Comparison of ENCODE assay signal across 2 worm cellular contexts in genomic region chrIV:2895986-2896660, ce11.
TF ChIP-seq lines count a peak whose summit lies in the region.
"Not testable (repeated sequence)": the region's sequence is repeated elsewhere in the genome, so short reads cannot be mapped to it uniquely, and the experiment has no call there.

No protein-coding gene starts in this region.

TF ChIP-seq in whole organism, L1 larva, 84 proteins besides CTCF, POLR2A, EP300 and RAD21 (continued from another document):
- TF ChIP-seq snu-23 (GFP tag; optimal IDR thresholded peaks at IDR 0.05; lab: Kevin White, UChicago) (peak; percentile 19), rnt-1 (tag; optimal IDR thresholded peaks at IDR 0.05; lab: Kevin White, UChicago) (peak; percentile 48), isw-1 (GFP tag; IDR thresholded peaks at IDR 0.05; lab: Robert Waterston, UW) (peak; percentile 30), efl-1 (optimal IDR thresholded peaks at IDR 0.05; lab: Kevin White, UChicago) (peak; percentile 49 to 68), efl-1 (GFP tag; optimal IDR thresholded peaks at IDR 0.05 in 1 of 2; lab: Kevin White, UChicago) (peak; percentile 69 to 94), F16B12.6 (tag; optimal IDR thresholded peaks at IDR 0.05; lab: Kevin White, UChicago) (peak; percentile 14), lsy-2 (tag; optimal IDR thresholded peaks at IDR 0.05; lab: Kevin White, UChicago) (peak; percentile 55 to 56), nhr-19 (GFP tag; conservative IDR thresholded peaks at IDR 0.05; lab: Robert Waterston, UW) (peak; percentile 77), nhr-85 (tag; lab: Kevin White, UChicago) (peak; percentile 65), xbp-1 (tag; optimal IDR thresholded peaks at IDR 0.05; lab: Kevin White, UChicago) (peak; percentile 58), lin-14 (GFP tag; optimal IDR thresholded peaks at IDR 0.05; lab: Kevin White, UChicago) (peak; percentile 40), grh-1 (GFP tag; IDR thresholded peaks at IDR 0.05; lab: Robert Waterston, UW) (peak; percentile 69)

TF ChIP-seq in whole organism, L4 larva, 104 proteins besides CTCF, POLR2A, EP300 and RAD21 (continued from another document):
- 0 out of 2 replicates have a peak, but pooled peaks have one; percentile 6 for TF ChIP-seq php-3 (GFP tag; IDR thresholded peaks at IDR 0.05; lab: Robert Waterston, UW)
- peak; percentile 63; the same call in 1 of the 2 replicates for TF ChIP-seq hmg-1.1 (GFP tag; IDR thresholded peaks at IDR 0.05; lab: Robert Waterston, UW)
- TF ChIP-seq F37D6.2 (tag; optimal IDR thresholded peaks at IDR 0.05; lab: Kevin White, UChicago) = peak; percentile 72
- peak; percentile 58 for TF ChIP-seq Y48G9A.11 (GFP tag; IDR thresholded peaks at IDR 0.05; lab: Robert Waterston, UW)
- peak; percentile 31; the same call in 1 of the 2 replicates for TF ChIP-seq ctbp-1 (GFP tag; IDR thresholded peaks at IDR 0.05; lab: Robert Waterston, UW)
- TF ChIP-seq mes-2 (tag; optimal IDR thresholded peaks at IDR 0.05; lab: Kevin White, UChicago; ENCODE audit: poor library complexity, severe bottlenecking) = peak; percentile 80
- TF ChIP-seq ZK337.2 (GFP tag; IDR thresholded peaks at IDR 0.05; lab: Robert Waterston, UW) = peak; percentile 83
- not testable (repeated sequence) for TF ChIP-seq daf-16 (GFP tag; optimal IDR thresholded peaks at IDR 0.05; lab: Kevin White, UChicago)
- peak; percentile 26 for TF ChIP-seq daf-16 (tag; optimal IDR thresholded peaks at IDR 0.05; lab: Kevin White, UChicago)
- peak; percentile 30 for TF ChIP-seq dpl-1 (GFP tag; optimal IDR thresholded peaks at IDR 0.05; lab: Kevin White, UChicago)
- TF ChIP-seq T20F7.1 (GFP tag; optimal IDR thresholded peaks at IDR 0.05; lab: Kevin White, UChicago) = peak; percentile 75
